Worm (Caenorhabditis elegans) whole organism, young adult: ENCODE results near the gene rps-24.

Experiments
- B0336.3 ChIP-seq: fragments of 200-800 bp; sonication (Bioruptor generic); IDR thresholded peaks from 2 replicates; pipeline ENCODE4 v1.3.6; 2022; ENCODE audit warnings: missing genetic modification characterization, missing compliant biosample characterization
- C06A6.2 ChIP-seq: fragments of 200-800 bp; sonication (Bioruptor generic); conservative IDR thresholded peaks from 2 replicates; pipeline ENCODE4 v1.3.6; 2022; ENCODE audit warnings: missing genetic modification characterization, missing compliant biosample characterization
- F33H1.4 ChIP-seq: fragments of 200-800 bp; sonication (Bioruptor generic); IDR thresholded peaks from 2 replicates; pipeline ENCODE4 v1.3.6; 2022; ENCODE audit warnings: missing genetic modification reagents, missing genetic modification characterization, missing compliant biosample characterization
- F37B4.10 ChIP-seq: fragments of 200-800 bp; sonication (Bioruptor generic); IDR thresholded peaks from 2 replicates; pipeline ENCODE4 v1.3.6; 2022; ENCODE audit warnings: missing genetic modification characterization, missing compliant biosample characterization
- F39B2.1 ChIP-seq: fragments of 200-800 bp; sonication (Bioruptor generic); IDR thresholded peaks from 2 replicates; pipeline ENCODE4 v1.3.6; 2022; ENCODE audit warnings: missing genetic modification reagents, missing genetic modification characterization, missing compliant biosample characterization
- F52B5.7 ChIP-seq: sonication (generic microtip); optimal IDR thresholded peaks from 2 replicates; lab custom pipeline; 2016; ENCODE audit warnings: mild to moderate bottlenecking, missing genetic modification characterization, missing compliant biosample characterization
- F57A8.1 ChIP-seq: fragments of 200-800 bp; sonication (Bioruptor generic); optimal IDR thresholded peaks from 2 replicates; lab custom pipeline; 2018; ENCODE audit warnings: mild to moderate bottlenecking, missing genetic modification characterization, moderate library complexity, missing compliant biosample characterization
- F57C9.4 ChIP-seq: sonication (generic microtip); optimal IDR thresholded peaks from 2 replicates; lab custom pipeline; 2017; ENCODE audit warnings: mild to moderate bottlenecking, missing genetic modification characterization, missing compliant biosample characterization
- K11D2.4 ChIP-seq: fragments of 200-800 bp; sonication (Bioruptor generic); IDR thresholded peaks from 2 replicates; pipeline ENCODE4 v1.3.6; 2022; ENCODE audit warnings: missing genetic modification reagents, missing genetic modification characterization, missing compliant biosample characterization
- T26A5.8 ChIP-seq: sonication (generic microtip); optimal IDR thresholded peaks from 2 replicates; lab custom pipeline; 2016; ENCODE audit warnings: missing genetic modification characterization, missing compliant biosample characterization
- Y53F4B.3 ChIP-seq: fragments of 200-800 bp; sonication (Bioruptor generic); IDR thresholded peaks from 2 replicates; pipeline ENCODE4 v1.3.6; 2022; ENCODE audit warnings: missing genetic modification reagents, missing genetic modification characterization, missing compliant biosample characterization
- ama-1 ChIP-seq, 3 experiments: fragments of 150-350 bp in 1 of 3; sonication (generic microtip) in 2 of 3; optimal IDR thresholded peaks; 2 replicates each; lab custom pipeline; 2014 to 2018; ENCODE audit warnings: missing biosample characterization in 2 of 3, missing genetic modification characterization in 2 of 3, missing genetic modification reagents in 2 of 3
- aptf-3 ChIP-seq: fragments of 200-800 bp; sonication (Bioruptor generic); IDR thresholded peaks from 2 replicates; pipeline ENCODE4 v1.3.6; 2022; ENCODE audit warnings: missing genetic modification characterization, missing compliant biosample characterization
- atf-7 ChIP-seq: sonication (generic microtip); optimal IDR thresholded peaks from 2 replicates; lab custom pipeline; 2017; ENCODE audit warnings: mild to moderate bottlenecking, missing genetic modification characterization, missing compliant biosample characterization
- athp-1 ChIP-seq: sonication (generic microtip); optimal IDR thresholded peaks from 2 replicates; lab custom pipeline; 2017; ENCODE audit warnings: mild to moderate bottlenecking, missing genetic modification characterization, missing compliant biosample characterization
- attf-3 ChIP-seq: fragments of 200-800 bp; sonication (Bioruptor generic); conservative IDR thresholded peaks from 2 replicates; pipeline ENCODE4 v1.3.6; 2022; ENCODE audit warnings: missing genetic modification reagents, missing genetic modification characterization, missing compliant biosample characterization
- attf-6 ChIP-seq: fragments of 200-800 bp; sonication (Bioruptor generic); IDR thresholded peaks from 2 replicates; pipeline ENCODE4 v1.3.6; 2022; ENCODE audit warnings: missing genetic modification reagents, missing genetic modification characterization, missing compliant biosample characterization
- ccch-3 ChIP-seq: fragments of 200-800 bp; sonication (Bioruptor generic); optimal IDR thresholded peaks from 2 replicates; lab custom pipeline; 2018; ENCODE audit warnings: mild to moderate bottlenecking, missing genetic modification characterization, missing compliant biosample characterization
- cebp-1 ChIP-seq, 2 experiments: fragments of 200-800 bp in 1 of 2; sonication (Bioruptor generic) in 1 of 2; sonication (generic microtip) in 1 of 2; IDR thresholded peaks in 1 of 2; optimal IDR thresholded peaks in 1 of 2; 2 replicates each; pipeline versions ENCODE4 v1.3.6 to Lab custom; 2017 to 2022; ENCODE audit warnings: missing compliant biosample characterization in 2 of 2, missing genetic modification characterization in 2 of 2, mild to moderate bottlenecking in 1 of 2, missing genetic modification reagents in 1 of 2, moderate library complexity in 1 of 2
- ceh-79 ChIP-seq: sonication (generic microtip); optimal IDR thresholded peaks from 2 replicates; lab custom pipeline; 2017; ENCODE audit warnings: mild to moderate bottlenecking, missing genetic modification characterization, missing compliant biosample characterization
- dox-1 ChIP-seq: fragments of 200-800 bp; sonication (Bioruptor generic); IDR thresholded peaks from 2 replicates; pipeline ENCODE4 v1.3.6; 2022; ENCODE audit warnings: missing genetic modification reagents, missing genetic modification characterization, missing compliant biosample characterization
- efl-1 ChIP-seq: fragments of 150-350 bp; optimal IDR thresholded peaks from 2 replicates; lab custom pipeline; 2014; ENCODE audit warnings: missing biosample characterization, missing genetic modification reagents, missing genetic modification characterization
- egl-18 ChIP-seq: fragments of 200-800 bp; sonication (Bioruptor generic); IDR thresholded peaks from 2 replicates; pipeline ENCODE4 v1.3.6; 2022; ENCODE audit warnings: missing genetic modification reagents, missing genetic modification characterization, missing compliant biosample characterization
- egrh-3 ChIP-seq: fragments of 200-800 bp; sonication (Bioruptor generic); IDR thresholded peaks from 2 replicates; pipeline ENCODE4 v1.3.6; 2022; ENCODE audit warnings: missing genetic modification reagents, missing genetic modification characterization, missing compliant biosample characterization
- fkh-3 ChIP-seq: sonication (generic microtip); optimal IDR thresholded peaks from 2 replicates; lab custom pipeline; 2016; ENCODE audit warnings: mild to moderate bottlenecking, missing genetic modification characterization, missing compliant biosample characterization
- gei-17 ChIP-seq: fragments of 200-800 bp; sonication (Bioruptor generic); optimal IDR thresholded peaks from 2 replicates; lab custom pipeline; 2018; ENCODE audit warnings: mild to moderate bottlenecking, missing genetic modification characterization, missing compliant biosample characterization
- hmg-1.2 ChIP-seq: fragments of 200-800 bp; sonication (Bioruptor generic); IDR thresholded peaks from 2 replicates; pipeline ENCODE4 v1.3.6; 2022; ENCODE audit warnings: missing genetic modification reagents, missing genetic modification characterization, missing compliant biosample characterization
- hrde-1 ChIP-seq: sonication (generic microtip); optimal IDR thresholded peaks from 2 replicates; lab custom pipeline; 2016; ENCODE audit warnings: missing genetic modification characterization, mild to moderate bottlenecking, missing compliant biosample characterization, moderate library complexity, missing genotype, missing genetic modification reagents, borderline replicate concordance
- hsf-1 ChIP-seq: fragments of 200-800 bp; sonication (Bioruptor generic); IDR thresholded peaks from 2 replicates; pipeline ENCODE4 v1.3.6; 2022; ENCODE audit warnings: missing genetic modification reagents, missing genetic modification characterization, missing compliant biosample characterization
- let-607 ChIP-seq, 2 experiments: fragments of 200-800 bp in 1 of 2; sonication (Bioruptor generic) in 1 of 2; sonication (generic microtip) in 1 of 2; optimal IDR thresholded peaks; 2 replicates each; lab custom pipeline; 2016 to 2018; ENCODE audit warnings: mild to moderate bottlenecking in 2 of 2, missing compliant biosample characterization in 2 of 2, missing genetic modification characterization in 2 of 2, moderate library complexity in 2 of 2, missing genotype in 1 of 2
- lin-26 ChIP-seq: fragments of 200-800 bp; sonication (Bioruptor generic); IDR thresholded peaks from 2 replicates; pipeline ENCODE4 v1.3.6; 2022; ENCODE audit warnings: missing genetic modification reagents, missing genetic modification characterization, missing compliant biosample characterization
- lin-35 ChIP-seq, 3 experiments: fragments of 150-350 bp in 2 of 3; sonication (generic microtip) in 1 of 3; optimal IDR thresholded peaks; 2 replicates each; lab custom pipeline; 2014 to 2018; ENCODE audit warnings: missing biosample characterization in 3 of 3, missing genetic modification characterization in 3 of 3, missing genetic modification reagents in 3 of 3
- lin-40 ChIP-seq: sonication (generic microtip); optimal IDR thresholded peaks from 2 replicates; lab custom pipeline; 2016; ENCODE audit warnings: missing genetic modification characterization, mild to moderate bottlenecking, missing compliant biosample characterization, missing genotype, missing genetic modification reagents
- madf-3 ChIP-seq: fragments of 200-800 bp; sonication (Bioruptor generic); IDR thresholded peaks from 2 replicates; pipeline ENCODE4 v1.3.6; 2022; ENCODE audit warnings: missing genetic modification reagents, missing genetic modification characterization, missing compliant biosample characterization
- nhr-27 ChIP-seq: fragments of 200-800 bp; sonication (Bioruptor generic); optimal IDR thresholded peaks from 2 replicates; lab custom pipeline; 2018; ENCODE audit warnings: mild to moderate bottlenecking, missing genetic modification characterization, moderate library complexity, missing compliant biosample characterization
- nhr-80 ChIP-seq: sonication (generic microtip); optimal IDR thresholded peaks from 2 replicates; lab custom pipeline; 2016; ENCODE audit warnings: missing genetic modification characterization, missing compliant biosample characterization
- nhr-90 ChIP-seq: sonication (generic microtip); optimal IDR thresholded peaks from 2 replicates; lab custom pipeline; 2016; ENCODE audit warnings: missing genotype, mild to moderate bottlenecking, missing genetic modification characterization, missing compliant biosample characterization
- pbrm-1 ChIP-seq: fragments of 200-800 bp; sonication (Bioruptor generic); IDR thresholded peaks from 2 replicates; pipeline ENCODE4 v1.3.6; 2022; ENCODE audit warnings: missing genetic modification reagents, missing genetic modification characterization, missing compliant biosample characterization
- rcor-1 ChIP-seq: fragments of 200-800 bp; sonication (Bioruptor generic); IDR thresholded peaks from 2 replicates; pipeline ENCODE4 v1.3.6; 2022; ENCODE audit warnings: missing genetic modification reagents, missing genetic modification characterization, missing compliant biosample characterization
- repo-1 ChIP-seq: sonication (generic microtip); optimal IDR thresholded peaks from 2 replicates; lab custom pipeline; 2017; ENCODE audit warnings: mild to moderate bottlenecking, missing genetic modification characterization, missing compliant biosample characterization
- snpc-1.1 ChIP-seq: sonication (generic microtip); optimal IDR thresholded peaks from 2 replicates; lab custom pipeline; 2017; ENCODE audit warnings: missing genetic modification characterization, mild to moderate bottlenecking, missing compliant biosample characterization, antibody characterized with exemption, moderate library complexity, missing genotype, missing genetic modification reagents; ENCODE audit not compliant: insufficient read depth
- snpc-3.4 ChIP-seq: sonication (generic microtip); optimal IDR thresholded peaks from 2 replicates; lab custom pipeline; 2017; ENCODE audit warnings: missing genetic modification characterization, mild to moderate bottlenecking, missing compliant biosample characterization, antibody characterized with exemption, moderate library complexity, missing genotype, missing genetic modification reagents
- sptf-2 ChIP-seq: fragments of 200-800 bp; sonication (Bioruptor generic); optimal IDR thresholded peaks from 2 replicates; lab custom pipeline; 2018; ENCODE audit warnings: mild to moderate bottlenecking, missing genetic modification characterization, missing compliant biosample characterization
- tbx-9 ChIP-seq: sonication (generic microtip); optimal IDR thresholded peaks from 2 replicates; lab custom pipeline; 2016; ENCODE audit warnings: borderline replicate concordance, missing genetic modification characterization, inconsistent platforms, missing compliant biosample characterization
- zim-3 ChIP-seq: sonication (generic microtip); optimal IDR thresholded peaks from 2 replicates; lab custom pipeline; 2017; ENCODE audit warnings: mild to moderate bottlenecking, missing genetic modification characterization, moderate library complexity, missing compliant biosample characterization
- ztf-18 ChIP-seq: sonication (generic microtip); optimal IDR thresholded peaks from 2 replicates; lab custom pipeline; 2016; ENCODE audit warnings: missing genotype, mild to moderate bottlenecking, missing genetic modification characterization, missing compliant biosample characterization
- ztf-26 ChIP-seq: sonication (generic microtip); optimal IDR thresholded peaks from 2 replicates; lab custom pipeline; 2017; ENCODE audit warnings: missing genetic modification characterization, missing compliant biosample characterization
- ztf-28 ChIP-seq: fragments of 200-800 bp; sonication (Bioruptor generic); IDR thresholded peaks from 2 replicates; pipeline ENCODE4 v1.3.6; 2022; ENCODE audit warnings: missing genetic modification reagents, missing genetic modification characterization, missing compliant biosample characterization

Gene rps-24

DNA sequence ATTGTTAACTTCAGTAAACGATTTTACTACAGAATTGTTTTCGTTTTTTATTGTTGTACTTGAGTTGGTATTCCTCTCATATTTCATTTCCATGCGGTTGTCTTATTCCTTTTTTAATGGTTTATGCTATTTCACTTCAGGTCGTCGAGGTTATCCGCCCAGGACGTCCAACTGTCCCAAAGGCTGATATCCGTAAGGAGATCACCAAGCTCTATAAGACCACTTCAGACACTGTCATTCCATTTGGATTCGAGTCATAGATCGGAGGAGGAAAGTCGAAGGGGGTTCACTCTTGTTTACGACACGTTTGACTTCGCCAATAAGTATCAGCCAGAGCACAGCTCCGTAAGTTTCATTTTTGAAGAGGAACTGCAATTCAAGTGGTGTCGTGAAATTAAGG lies 889 bp downstream of the rps-24 start, which contains the start of gene T07A9.14 (continued):
- no peak for TF ChIP-seq egl-18 (GFP tag; lab: Robert Waterston, UW)
- peak; percentile 88 for TF ChIP-seq madf-3 (GFP tag; lab: Robert Waterston, UW)
- TF ChIP-seq ztf-26 (tag; lab: Kevin White, UChicago): no peak
- peak; percentile 25 for TF ChIP-seq F33H1.4 (GFP tag; lab: Robert Waterston, UW)
- TF ChIP-seq hrde-1 (tag; lab: Kevin White, UChicago): peak; percentile 69
- peak; percentile 50 for TF ChIP-seq atf-7 (tag; lab: Kevin White, UChicago)
- no peak for TF ChIP-seq ama-1 (optimal IDR thresholded peaks at IDR 0.05; lab: Kevin White, UChicago)
- TF ChIP-seq ama-1 (GFP tag; optimal IDR thresholded peaks at IDR 0.05; lab: Kevin White, UChicago): peak in 1 of 2 experiments; percentile 56
- no peak for TF ChIP-seq F52B5.7 (tag; lab: Kevin White, UChicago)
- TF ChIP-seq athp-1 (tag; lab: Kevin White, UChicago): no peak
- peak; percentile 43 for TF ChIP-seq repo-1 (tag; lab: Kevin White, UChicago)
- no peak for TF ChIP-seq F57A8.1 (GFP tag; lab: Kevin White, UChicago)
- TF ChIP-seq F37B4.10: no peak
- TF ChIP-seq aptf-3 (GFP tag; lab: Robert Waterston, UW): no peak
- TF ChIP-seq snpc-3.4: no peak
- peak; percentile 37; the same call in 1 of the 2 replicates for TF ChIP-seq hmg-1.2 (GFP tag; lab: Robert Waterston, UW)
- TF ChIP-seq cebp-1 (GFP tag; IDR thresholded peaks at IDR 0.05; lab: Robert Waterston, UW): no peak
- TF ChIP-seq cebp-1 (tag; optimal IDR thresholded peaks at IDR 0.05; lab: Kevin White, UChicago): peak; percentile 5
- 0 out of 2 replicates have a peak, but pooled peaks have one; percentile 32 for TF ChIP-seq lin-26
- no peak for TF ChIP-seq efl-1
- no peak for TF ChIP-seq ztf-28
- no peak for TF ChIP-seq sptf-2 (GFP tag; lab: Kevin White, UChicago)
- no peak for TF ChIP-seq lin-40 (tag; lab: Kevin White, UChicago)
- TF ChIP-seq nhr-90 (tag; lab: Kevin White, UChicago): no peak
- TF ChIP-seq gei-17 (GFP tag; lab: Kevin White, UChicago): no peak
- no peak for TF ChIP-seq F57C9.4 (tag; lab: Kevin White, UChicago)
- no peak for TF ChIP-seq egrh-3 (GFP tag; lab: Robert Waterston, UW)
- TF ChIP-seq ceh-79: no peak
- TF ChIP-seq snpc-1.1 (tag; lab: Kevin White, UChicago): peak; percentile 14
- no peak for TF ChIP-seq T26A5.8 (tag; lab: Kevin White, UChicago)
- no peak for TF ChIP-seq ztf-18
- no peak for TF ChIP-seq C06A6.2 (GFP tag; lab: Robert Waterston, UW)
- no peak for TF ChIP-seq Y53F4B.3 (GFP tag; lab: Robert Waterston, UW)
- no peak for TF ChIP-seq fkh-3 (tag; lab: Kevin White, UChicago)
- peak; percentile 59 for TF ChIP-seq attf-6 (GFP tag; lab: Robert Waterston, UW)
- TF ChIP-seq tbx-9: no peak
- no peak for TF ChIP-seq let-607 (tag; optimal IDR thresholded peaks at IDR 0.05; lab: Kevin White, UChicago)
- peak; percentile 64; the same call in 1 of the 2 replicates for TF ChIP-seq B0336.3 (GFP tag; lab: Robert Waterston, UW)
- TF ChIP-seq dox-1 (GFP tag; lab: Robert Waterston, UW): no peak
- no peak for TF ChIP-seq ccch-3
- no peak for TF ChIP-seq zim-3 (tag; lab: Kevin White, UChicago)
- peak; percentile 43; the same call in 1 of the 2 replicates for TF ChIP-seq rcor-1
- no peak for TF ChIP-seq attf-3 (GFP tag; lab: Robert Waterston, UW)
- TF ChIP-seq nhr-27: no peak
- no peak for TF ChIP-seq nhr-80 (tag; lab: Kevin White, UChicago)
- TF ChIP-seq pbrm-1 (GFP tag; lab: Robert Waterston, UW): no peak
- TF ChIP-seq F39B2.1: no peak
- peak in 1 of 3 experiments; percentile 53 for TF ChIP-seq lin-35 (GFP tag; optimal IDR thresholded peaks at IDR 0.05; lab: Kevin White, UChicago)
- peak; percentile 67; the same call in 1 of the 2 replicates for TF ChIP-seq hsf-1 (GFP tag; lab: Robert Waterston, UW)
- no peak for TF ChIP-seq K11D2.4
